Worm (Caenorhabditis elegans) whole organism, young adult: ENCODE data around the gene clp-2.

ENCODE experiments used
- C06A6.2 ChIP-seq: fragments of 200-800 bp; sonication (Bioruptor generic); conservative IDR thresholded peaks from 2 replicates; pipeline ENCODE4 v1.3.6; 2022; ENCODE audit warnings: missing genetic modification characterization, missing compliant biosample characterization
- D2030.7 ChIP-seq: fragments of 200-800 bp; sonication (Bioruptor generic); IDR thresholded peaks from 2 replicates; pipeline ENCODE4 v1.3.6; 2022; ENCODE audit warnings: missing genetic modification reagents, missing genetic modification characterization, missing compliant biosample characterization
- F33H1.4 ChIP-seq: fragments of 200-800 bp; sonication (Bioruptor generic); IDR thresholded peaks from 2 replicates; pipeline ENCODE4 v1.3.6; 2022; ENCODE audit warnings: missing genetic modification reagents, missing genetic modification characterization, missing compliant biosample characterization
- F55B11.4 ChIP-seq: sonication (generic microtip); optimal IDR thresholded peaks from 2 replicates; lab custom pipeline; 2016; ENCODE audit warnings: missing compliant biosample characterization, missing genetic modification characterization, borderline replicate concordance; ENCODE audit not compliant: insufficient read depth
- K11D2.4 ChIP-seq: fragments of 200-800 bp; sonication (Bioruptor generic); IDR thresholded peaks from 2 replicates; pipeline ENCODE4 v1.3.6; 2022; ENCODE audit warnings: missing genetic modification reagents, missing genetic modification characterization, missing compliant biosample characterization
- T26A5.8 ChIP-seq: sonication (generic microtip); optimal IDR thresholded peaks from 2 replicates; lab custom pipeline; 2016; ENCODE audit warnings: missing genetic modification characterization, missing compliant biosample characterization
- Y95B8A.8 ChIP-seq: fragments of 200-800 bp; sonication (Bioruptor generic); IDR thresholded peaks from 2 replicates; pipeline ENCODE4 v1.3.6; 2022; ENCODE audit warnings: missing genetic modification reagents, missing genetic modification characterization, missing compliant biosample characterization
- ceh-100 ChIP-seq: fragments of 200-800 bp; sonication (Bioruptor generic); IDR thresholded peaks from 2 replicates; pipeline ENCODE4 v1.3.6; 2022; ENCODE audit warnings: missing genetic modification reagents, missing genetic modification characterization, missing compliant biosample characterization
- ceh-91 ChIP-seq: fragments of 200-800 bp; sonication (Bioruptor generic); IDR thresholded peaks from 2 replicates; pipeline ENCODE4 v1.3.6; 2022; ENCODE audit warnings: missing genetic modification reagents, missing genetic modification characterization, missing compliant biosample characterization
- dox-1 ChIP-seq: fragments of 200-800 bp; sonication (Bioruptor generic); IDR thresholded peaks from 2 replicates; pipeline ENCODE4 v1.3.6; 2022; ENCODE audit warnings: missing genetic modification reagents, missing genetic modification characterization, missing compliant biosample characterization
- efl-1 ChIP-seq: fragments of 150-350 bp; optimal IDR thresholded peaks from 2 replicates; lab custom pipeline; 2014; ENCODE audit warnings: missing biosample characterization, missing genetic modification reagents, missing genetic modification characterization
- egl-44 ChIP-seq: fragments of 200-800 bp; sonication (Bioruptor generic); IDR thresholded peaks from 2 replicates; pipeline ENCODE4 v1.3.6; 2022; ENCODE audit warnings: missing genetic modification reagents, missing genetic modification characterization, missing compliant biosample characterization
- egrh-3 ChIP-seq: fragments of 200-800 bp; sonication (Bioruptor generic); IDR thresholded peaks from 2 replicates; pipeline ENCODE4 v1.3.6; 2022; ENCODE audit warnings: missing genetic modification reagents, missing genetic modification characterization, missing compliant biosample characterization
- ekl-4 ChIP-seq: fragments of 200-800 bp; sonication (Bioruptor generic); IDR thresholded peaks from 2 replicates; pipeline ENCODE4 v1.3.6; 2022; ENCODE audit warnings: missing genetic modification reagents, missing genetic modification characterization, missing compliant biosample characterization
- hmg-1.2 ChIP-seq: fragments of 200-800 bp; sonication (Bioruptor generic); IDR thresholded peaks from 2 replicates; pipeline ENCODE4 v1.3.6; 2022; ENCODE audit warnings: missing genetic modification reagents, missing genetic modification characterization, missing compliant biosample characterization
- hmg-20 ChIP-seq: fragments of 200-800 bp; sonication (Bioruptor generic); IDR thresholded peaks from 2 replicates; pipeline ENCODE4 v1.3.6; 2022; ENCODE audit warnings: missing genetic modification reagents, missing genetic modification characterization, missing compliant biosample characterization
- hsf-1 ChIP-seq: fragments of 200-800 bp; sonication (Bioruptor generic); IDR thresholded peaks from 2 replicates; pipeline ENCODE4 v1.3.6; 2022; ENCODE audit warnings: missing genetic modification reagents, missing genetic modification characterization, missing compliant biosample characterization
- lsl-1 ChIP-seq: fragments of 200-800 bp; sonication (Bioruptor generic); optimal IDR thresholded peaks from 2 replicates; lab custom pipeline; 2018; ENCODE audit warnings: mild to moderate bottlenecking, missing genetic modification characterization, moderate library complexity, missing compliant biosample characterization
- madf-3 ChIP-seq: fragments of 200-800 bp; sonication (Bioruptor generic); IDR thresholded peaks from 2 replicates; pipeline ENCODE4 v1.3.6; 2022; ENCODE audit warnings: missing genetic modification reagents, missing genetic modification characterization, missing compliant biosample characterization
- madf-6 ChIP-seq: fragments of 200-800 bp; sonication (Bioruptor generic); IDR thresholded peaks from 2 replicates; pipeline ENCODE4 v1.3.6; 2022; ENCODE audit warnings: missing genetic modification reagents, missing genetic modification characterization, missing compliant biosample characterization
- mcd-1 ChIP-seq: fragments of 200-800 bp; sonication (Bioruptor generic); IDR thresholded peaks from 2 replicates; pipeline ENCODE4 v1.3.6; 2022; ENCODE audit warnings: missing genetic modification reagents, missing genetic modification characterization, missing compliant biosample characterization
- mel-28 ChIP-seq: sonication (generic microtip); optimal IDR thresholded peaks from 2 replicates; lab custom pipeline; 2016; ENCODE audit warnings: borderline replicate concordance, mild to moderate bottlenecking, missing genetic modification characterization, missing compliant biosample characterization
- mes-4 ChIP-seq: sonication (generic microtip); optimal IDR thresholded peaks from 2 replicates; lab custom pipeline; 2016; ENCODE audit warnings: missing genotype, missing genetic modification characterization, missing compliant biosample characterization
- nhr-120 ChIP-seq: fragments of 200-800 bp; sonication (Bioruptor generic); IDR thresholded peaks from 2 replicates; pipeline ENCODE4 v1.3.6; 2022; ENCODE audit warnings: missing genetic modification characterization, missing compliant biosample characterization
- nhr-27 ChIP-seq: fragments of 200-800 bp; sonication (Bioruptor generic); optimal IDR thresholded peaks from 2 replicates; lab custom pipeline; 2018; ENCODE audit warnings: mild to moderate bottlenecking, missing genetic modification characterization, moderate library complexity, missing compliant biosample characterization
- pbrm-1 ChIP-seq: fragments of 200-800 bp; sonication (Bioruptor generic); IDR thresholded peaks from 2 replicates; pipeline ENCODE4 v1.3.6; 2022; ENCODE audit warnings: missing genetic modification reagents, missing genetic modification characterization, missing compliant biosample characterization
- rcor-1 ChIP-seq: fragments of 200-800 bp; sonication (Bioruptor generic); IDR thresholded peaks from 2 replicates; pipeline ENCODE4 v1.3.6; 2022; ENCODE audit warnings: missing genetic modification reagents, missing genetic modification characterization, missing compliant biosample characterization
- rec-8 ChIP-seq, 2 experiments: sonication (generic microtip); optimal IDR thresholded peaks; 2 replicates each; lab custom pipeline; 2016; ENCODE audit warnings: mild to moderate bottlenecking in 2 of 2, missing genetic modification characterization in 2 of 2, missing genetic modification reagents in 2 of 2, missing genotype in 2 of 2, missing biosample characterization in 1 of 2, missing compliant biosample characterization in 1 of 2, moderate library complexity in 1 of 2
- snpc-1.3 ChIP-seq: sonication (generic microtip); optimal IDR thresholded peaks from 2 replicates; lab custom pipeline; 2017; ENCODE audit warnings: missing genetic modification characterization, mild to moderate bottlenecking, missing compliant biosample characterization, antibody characterized with exemption, moderate library complexity, missing genotype, missing genetic modification reagents; ENCODE audit not compliant: insufficient read depth
- zfh-2 ChIP-seq: fragments of 200-800 bp; sonication (Bioruptor generic); conservative IDR thresholded peaks from 2 replicates; pipeline ENCODE4 v1.3.6; 2022; ENCODE audit warnings: missing genetic modification reagents, missing genetic modification characterization, missing compliant biosample characterization

The clp-2 gene

ce11 chrIII:4703932-4704454 lies at the start of gene clp-2, which contains the start of gene mrpl-16:
TSS of gene clp-2 (minus strand) at chrIII:4704025.
TSS of gene mrpl-16 (plus strand) at chrIII:4704404.
- TF ChIP-seq K11D2.4 (no peak), lsl-1 (GFP tag; lab: Kevin White, UChicago) (peak; percentile 24), mcd-1 (peak; percentile 51; the same call in 1 of the 2 replicates), nhr-27 (tag; lab: Kevin White, UChicago) (no peak), F33H1.4 (GFP tag; lab: Robert Waterston, UW) (peak; percentile 14; the same call in 1 of the 2 replicates), T26A5.8 (tag; lab: Kevin White, UChicago) (no peak), rec-8 (tag; optimal IDR thresholded peaks at IDR 0.05; lab: Kevin White, UChicago) (no peak), ceh-91 (no peak), hmg-1.2 (GFP tag; lab: Robert Waterston, UW) (peak; percentile 96)
- TF ChIP-seq, all 124 proteins: peak for 4

ce11 chrIII:4752569-4752968 lies 48.7 kb upstream of the clp-2 start:
- TF ChIP-seq ceh-100 (GFP tag; lab: Robert Waterston, UW) (peak; percentile 52), mcd-1 (peak; percentile 87), Y95B8A.8 (0 out of 2 replicates have a peak, but pooled peaks have one; percentile 23), rcor-1 (GFP tag; lab: Robert Waterston, UW) (peak; percentile 55), D2030.7 (peak; percentile 58), K11D2.4 (peak; percentile 80), hmg-1.2 (GFP tag; lab: Robert Waterston, UW) (peak; percentile 67), madf-3 (GFP tag; lab: Robert Waterston, UW) (0 out of 2 replicates have a peak, but pooled peaks have one; percentile 25), dox-1 (GFP tag; lab: Robert Waterston, UW) (peak; percentile 75), madf-6 (GFP tag; lab: Robert Waterston, UW) (peak; percentile 80), ceh-91 (peak; percentile 62), hmg-20 (peak; percentile 39; the same call in 1 of the 2 replicates), pbrm-1 (GFP tag; lab: Robert Waterston, UW) (peak; percentile 68), hsf-1 (peak; percentile 82), ekl-4 (GFP tag; lab: Robert Waterston, UW) (peak; percentile 91), F33H1.4 (GFP tag; lab: Robert Waterston, UW) (peak; percentile 99), C06A6.2 (GFP tag; lab: Robert Waterston, UW) (peak; percentile 41; the same call in 1 of the 2 replicates)

DNA sequence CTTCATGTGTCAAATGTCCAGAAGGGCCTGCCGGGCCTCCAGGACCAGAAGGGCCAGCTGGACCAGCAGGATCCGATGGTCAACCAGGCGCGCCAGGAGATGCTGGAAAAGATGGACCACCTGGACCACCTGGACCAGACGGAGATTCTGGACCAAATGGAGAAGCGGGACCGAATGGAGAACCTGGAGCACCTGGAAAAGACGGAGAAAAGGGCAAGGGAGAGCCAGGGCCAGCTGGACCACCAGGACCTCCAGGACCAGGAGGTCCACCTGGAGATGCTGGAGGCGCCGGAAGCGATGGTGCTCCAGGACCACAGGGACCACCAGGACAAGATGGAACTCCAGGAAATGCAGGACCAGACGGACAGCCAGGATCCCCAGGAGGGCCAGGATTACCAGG lies 44.8 kb upstream of the clp-2 start:
- TF ChIP-seq efl-1 (GFP tag; lab: Kevin White, UChicago) (no peak), zfh-2 (GFP tag; lab: Robert Waterston, UW) (peak; percentile 93), egrh-3 (GFP tag; lab: Robert Waterston, UW) (peak; percentile 90), mel-28 (tag; lab: Kevin White, UChicago) (no peak)
- TF ChIP-seq, all 124 proteins: peak for 2

- no peak for TF ChIP-seq mes-4 (tag; lab: Kevin White, UChicago)
- TF ChIP-seq snpc-1.3: no peak
- TF ChIP-seq F55B11.4: no peak
These were observed 44.3 kb upstream of the clp-2 start, which contains the start of gene col-89 for ce11 chrIII:4748109-4748508. TSS of gene col-89 (plus strand) at chrIII:4748127.

ce11 chrIII:4745934-4746333 lies 42.1 kb upstream of the clp-2 start, which contains the start of gene F17C8.6:
TSS of gene F17C8.6 (minus strand) at chrIII:4746034.
- TF ChIP-seq D2030.7: no peak
- no peak for TF ChIP-seq nhr-120
- no peak for TF ChIP-seq egl-44
- TF ChIP-seq C06A6.2 (GFP tag; lab: Robert Waterston, UW): no peak
- no peak for TF ChIP-seq ekl-4 (GFP tag; lab: Robert Waterston, UW)
- TF ChIP-seq hmg-20: no peak
